Fruit fly (Drosophila melanogaster): ENCODE data around the gene CG11585.

CG11585 gene

DNA sequence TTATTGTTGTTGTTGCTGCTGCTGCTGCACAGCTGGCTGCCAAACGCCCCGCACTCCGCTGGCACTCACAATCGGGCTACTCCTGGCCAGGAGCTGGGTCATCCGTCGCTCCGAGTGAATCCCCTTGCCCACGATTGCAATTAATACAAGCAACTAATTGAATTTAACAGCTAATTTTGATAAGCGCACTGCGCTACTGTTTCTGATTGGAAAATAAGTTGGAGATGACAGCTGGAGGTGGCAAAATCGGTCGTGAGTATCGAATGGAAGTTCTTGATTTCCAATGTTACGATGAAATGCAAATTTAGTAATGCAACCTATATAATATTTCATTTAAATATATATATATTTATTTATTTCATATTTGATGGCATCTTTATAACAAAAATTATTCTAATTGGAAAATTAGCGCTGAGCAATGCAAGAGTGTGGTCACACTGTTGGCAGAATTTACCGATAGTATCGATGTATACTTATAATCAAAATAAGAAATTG is 44.6 kb downstream of the CG11585 start, which contains the start of gene CG42271 (continued):
- no peak for TF ChIP-seq kay (GFP tag; optimal IDR thresholded peaks at IDR 0.05)
- peak; percentile 76 for TF ChIP-seq stwl (tag; optimal IDR thresholded peaks at IDR 0.05)
- peak; percentile 18 for TF ChIP-seq CG8290 (GFP tag; optimal IDR thresholded peaks at IDR 0.05)
- no peak for TF ChIP-seq CG8290 (tag; optimal IDR thresholded peaks at IDR 0.05)
- no peak for TF ChIP-seq CG5180 (GFP tag; optimal IDR thresholded peaks at IDR 0.05)
- no peak for TF ChIP-seq CrebB (tag; optimal IDR thresholded peaks at IDR 0.05)
- TF ChIP-seq CG10321 (GFP tag; IDR thresholded peaks at IDR 0.05): no peak
- TF ChIP-seq CG17328 (GFP tag; IDR thresholded peaks at IDR 0.05): no peak
- no peak for TF ChIP-seq TFAM (GFP tag; optimal IDR thresholded peaks at IDR 0.05)
- no peak for TF ChIP-seq danr (GFP tag; IDR thresholded peaks at IDR 0.05)
- no peak for TF ChIP-seq exex (tag; optimal IDR thresholded peaks at IDR 0.05)
- TF ChIP-seq oc (tag; optimal IDR thresholded peaks at IDR 0.05): no peak
- no peak for TF ChIP-seq CG18476 (GFP tag; optimal IDR thresholded peaks at IDR 0.05)
- TF ChIP-seq CG5245 (GFP tag; optimal IDR thresholded peaks at IDR 0.05): no peak
- TF ChIP-seq sens-2 (GFP tag; IDR thresholded peaks at IDR 0.05): no peak
- peak; percentile 64 for TF ChIP-seq CG9727 (GFP tag; optimal IDR thresholded peaks at IDR 0.05)
- no peak for TF ChIP-seq CG11085 (GFP tag; IDR thresholded peaks at IDR 0.05)
- no peak for TF ChIP-seq hkb (optimal IDR thresholded peaks at IDR 0.05)
- no peak for TF ChIP-seq hkb (GFP tag; IDR thresholded peaks at IDR 0.05)
- no peak for TF ChIP-seq maf-S (GFP tag; optimal IDR thresholded peaks at IDR 0.05)
- TF ChIP-seq Hr39 (optimal IDR thresholded peaks at IDR 0.05): no peak
- TF ChIP-seq CG3281 (GFP tag; optimal IDR thresholded peaks at IDR 0.05): no peak
- peak; percentile 4 for TF ChIP-seq twi (tag; optimal IDR thresholded peaks at IDR 0.05)
- no peak for TF ChIP-seq esg (GFP tag; conservative IDR thresholded peaks at IDR 0.05)
- no peak for TF ChIP-seq CG7987 (GFP tag; optimal IDR thresholded peaks at IDR 0.05)
- peak; percentile 14 for TF ChIP-seq Deaf1 (tag; optimal IDR thresholded peaks at IDR 0.05)
- 0 out of 2 replicates have a peak, but pooled peaks have one; percentile 24 for TF ChIP-seq CG9215 (GFP tag; IDR thresholded peaks at IDR 0.05)
- no peak for TF ChIP-seq Elba2 (GFP tag; optimal IDR thresholded peaks at IDR 0.05)
- no peak for TF ChIP-seq vfl (GFP tag; optimal IDR thresholded peaks at IDR 0.05)
- peak; percentile 12 for TF ChIP-seq CG1602 (GFP tag; optimal IDR thresholded peaks at IDR 0.05)
- TF ChIP-seq Hand (GFP tag; optimal IDR thresholded peaks at IDR 0.05): no peak
- no peak for TF ChIP-seq ems (GFP tag; optimal IDR thresholded peaks at IDR 0.05)
- TF ChIP-seq CG30403 (GFP tag; optimal IDR thresholded peaks at IDR 0.05): peak; percentile 43
- no peak for TF ChIP-seq cad (GFP tag; optimal IDR thresholded peaks at IDR 0.05)
- no peak for TF ChIP-seq Stat92E (GFP tag; optimal IDR thresholded peaks at IDR 0.05)
- peak; percentile 31; the same call in 1 of the 3 replicates for TF ChIP-seq dysf (GFP tag; IDR thresholded peaks at IDR 0.05)
- TF ChIP-seq CG15514 (GFP tag; optimal IDR thresholded peaks at IDR 0.05): peak; percentile 61
- no peak for TF ChIP-seq gfzf (GFP tag; optimal IDR thresholded peaks at IDR 0.05)
- no peak for TF ChIP-seq CG11560 (tag; IDR thresholded peaks at IDR 0.05)
- no peak for TF ChIP-seq CG1529 (GFP tag; optimal IDR thresholded peaks at IDR 0.05)
- no peak for TF ChIP-seq CG3995 (GFP tag; optimal IDR thresholded peaks at IDR 0.05)
- no peak for TF ChIP-seq CG10462 (GFP tag; optimal IDR thresholded peaks at IDR 0.05)
- no peak for TF ChIP-seq ab (GFP tag; optimal IDR thresholded peaks at IDR 0.05)
- TF ChIP-seq CG14860 (GFP tag; IDR thresholded peaks at IDR 0.05; ENCODE audit: partially characterized antibody): peak; percentile 94
- TF ChIP-seq pita (GFP tag; optimal IDR thresholded peaks at IDR 0.05): no peak
- no peak; the same call in 2 of the 3 replicates for TF ChIP-seq croc (GFP tag; conservative IDR thresholded peaks at IDR 0.05)
- TF ChIP-seq Antp (GFP tag; optimal IDR thresholded peaks at IDR 0.05): no peak
- TF ChIP-seq dmrt11E (tag; optimal IDR thresholded peaks at IDR 0.05): peak; percentile 53
- no peak for TF ChIP-seq lab (GFP tag; optimal IDR thresholded peaks at IDR 0.05)
- TF ChIP-seq Sox102F (GFP tag; optimal IDR thresholded peaks at IDR 0.05): no peak
- no peak for TF ChIP-seq Sin3A (optimal IDR thresholded peaks at IDR 0.05)
- TF ChIP-seq br (optimal IDR thresholded peaks at IDR 0.05): no peak
- no peak for TF ChIP-seq CG11504 (tag; optimal IDR thresholded peaks at IDR 0.05)
